Fruit fly (Drosophila melanogaster): ENCODE measurements around the gene CG43292.

dm6 chr3L:7434198-7434597 is 41.2 kb upstream of the CG43292 start:
- TF ChIP-seq CG8478 (optimal IDR thresholded peaks at IDR 0.05) (no peak), CTCF (optimal IDR thresholded peaks at IDR 0.05) (no peak)
